Fruit fly (Drosophila melanogaster) whole organism, embryonic: ENCODE measurements around the gene CG11726.

ENCODE experiments used
- Abd-B ChIP-seq: fragments of 200-800 bp; sonication (Bioruptor generic); optimal IDR thresholded peaks from 2 replicates; lab custom pipeline; 2018; ENCODE audit warnings: missing biosample characterization, mild to moderate bottlenecking, missing genetic modification characterization, moderate library complexity
- B-H2 ChIP-seq: fragments of 200-800 bp; sonication (Bioruptor generic); optimal IDR thresholded peaks from 2 replicates; lab custom pipeline; 2018; ENCODE audit warnings: missing biosample characterization, mild to moderate bottlenecking, missing genetic modification characterization
- CG11696 ChIP-seq: fragments of 200-800 bp; sonication (Bioruptor generic); IDR thresholded peaks from 2 replicates; pipeline ENCODE4 v1.3.6; 2022; ENCODE audit warnings: missing biosample characterization, missing genetic modification characterization
- CG16779 ChIP-seq: fragments of 200-800 bp; sonication (Bioruptor generic); IDR thresholded peaks from 2 replicates; pipeline ENCODE4 v1.3.6; 2022; ENCODE audit warnings: missing biosample characterization, missing genetic modification characterization
- CG17359 ChIP-seq: fragments of 200-800 bp; sonication (Bioruptor generic); optimal IDR thresholded peaks from 3 replicates; lab custom pipeline; 2018; ENCODE audit warnings: missing biosample characterization, mild to moderate bottlenecking, missing genetic modification characterization, moderate library complexity
- CG18599 ChIP-seq: fragments of 200-800 bp; sonication (Bioruptor generic); optimal IDR thresholded peaks from 3 replicates; lab custom pipeline; 2017; ENCODE audit warnings: missing biosample characterization, missing genetic modification characterization, mild to moderate bottlenecking, moderate library complexity, missing genetic modification reagents
- CG31388 ChIP-seq: fragments of 200-800 bp; sonication (Bioruptor generic); optimal IDR thresholded peaks from 2 replicates; lab custom pipeline; 2016; ENCODE audit warnings: missing biosample characterization, missing genetic modification characterization
- CG31441 ChIP-seq: fragments of 200-800 bp; sonication (Bioruptor generic); IDR thresholded peaks from 2 replicates; pipeline ENCODE4 v1.3.6; 2022; ENCODE audit warnings: missing biosample characterization, missing genetic modification characterization
- CG3407 ChIP-seq: fragments of 200-800 bp; sonication (Bioruptor generic); optimal IDR thresholded peaks from 2 replicates; lab custom pipeline; 2018; ENCODE audit warnings: missing biosample characterization, mild to moderate bottlenecking, missing genetic modification characterization
- CG6272 ChIP-seq: fragments of 200-800 bp; sonication (Bioruptor generic); IDR thresholded peaks from 2 replicates; pipeline ENCODE4 v1.3.6; 2022; ENCODE audit warnings: missing biosample characterization, missing genetic modification characterization
- CG6791 ChIP-seq: fragments of 200-800 bp; sonication (Bioruptor generic); IDR thresholded peaks from 3 replicates; pipeline ENCODE4 v1.3.6; 2022; ENCODE audit warnings: missing biosample characterization, missing genetic modification characterization; ENCODE audit not compliant: partially characterized antibody
- CG7271 ChIP-seq: fragments of 200-800 bp; sonication (Bioruptor generic); optimal IDR thresholded peaks from 2 replicates; lab custom pipeline; 2018; ENCODE audit warnings: missing biosample characterization, mild to moderate bottlenecking, missing genetic modification characterization, moderate library complexity
- CG7928 ChIP-seq: fragments of 200-800 bp; sonication (Bioruptor generic); optimal IDR thresholded peaks from 2 replicates; lab custom pipeline; 2017; ENCODE audit warnings: missing biosample characterization, mild to moderate bottlenecking, missing genetic modification characterization
- CG7963 ChIP-seq: fragments of 200-800 bp; sonication (Bioruptor generic); IDR thresholded peaks from 3 replicates; pipeline ENCODE4 v1.3.6; 2022; ENCODE audit warnings: missing biosample characterization, missing genetic modification characterization; ENCODE audit not compliant: partially characterized antibody
- Camta ChIP-seq: fragments of 200-800 bp; sonication (Bioruptor generic); optimal IDR thresholded peaks from 2 replicates; lab custom pipeline; 2016; ENCODE audit warnings: missing biosample characterization, missing genetic modification characterization
- Drgx ChIP-seq: fragments of 200-800 bp; sonication (Bioruptor generic); IDR thresholded peaks from 2 replicates; pipeline ENCODE4 v1.3.6; 2022; ENCODE audit warnings: missing biosample characterization, missing genetic modification characterization
- HLHmδ ChIP-seq: fragments of 200-800 bp; sonication (Bioruptor generic); optimal IDR thresholded peaks from 2 replicates; lab custom pipeline; 2018; ENCODE audit warnings: missing biosample characterization, mild to moderate bottlenecking, missing genetic modification characterization, moderate library complexity
- Hr3 ChIP-seq: fragments of 200-800 bp; sonication (Bioruptor generic); optimal IDR thresholded peaks from 3 replicates; lab custom pipeline; 2016; ENCODE audit warnings: missing biosample characterization, missing genetic modification characterization
- Hsf ChIP-seq: fragments of 200-800 bp; sonication (Bioruptor generic); optimal IDR thresholded peaks from 3 replicates; lab custom pipeline; 2016; ENCODE audit warnings: missing biosample characterization, missing genetic modification characterization
- Jarid2 ChIP-seq: fragments of 200-800 bp; sonication (Bioruptor generic); optimal IDR thresholded peaks from 3 replicates; lab custom pipeline; 2017; ENCODE audit warnings: mild to moderate bottlenecking, missing biosample characterization, missing genetic modification reagents, missing genetic modification characterization
- Poxn ChIP-seq: fragments of 200-800 bp; sonication (Bioruptor generic); IDR thresholded peaks from 2 replicates; pipeline ENCODE4 v1.3.6; 2022; ENCODE audit warnings: missing biosample characterization, missing genetic modification characterization
- Ptx1 ChIP-seq: fragments of 200-800 bp; sonication (Bioruptor generic); IDR thresholded peaks from 2 replicates; pipeline ENCODE4 v1.3.6; 2022; ENCODE audit warnings: missing biosample characterization, missing genetic modification characterization
- Rx ChIP-seq: fragments of 200-800 bp; sonication (Bioruptor generic); IDR thresholded peaks from 2 replicates; pipeline ENCODE4 v1.3.6; 2022; ENCODE audit warnings: missing biosample characterization, missing genetic modification characterization
- Usf ChIP-seq: fragments of 200-800 bp; sonication (Bioruptor generic); optimal IDR thresholded peaks from 2 replicates; lab custom pipeline; 2017; ENCODE audit warnings: missing genotype, missing biosample characterization, missing genetic modification characterization
- ab ChIP-seq: fragments of 200-800 bp; sonication (Bioruptor generic); optimal IDR thresholded peaks from 2 replicates; lab custom pipeline; 2016; ENCODE audit warnings: missing biosample characterization, missing genetic modification characterization
- bcd ChIP-seq: fragments of 200-800 bp; sonication (Bioruptor generic); optimal IDR thresholded peaks from 2 replicates; lab custom pipeline; 2017; ENCODE audit warnings: missing biosample characterization, mild to moderate bottlenecking, missing genetic modification characterization
- cas ChIP-seq: fragments of 200-800 bp; sonication (Bioruptor generic); IDR thresholded peaks from 2 replicates; pipeline ENCODE4 v1.3.6; 2022; ENCODE audit warnings: missing biosample characterization, missing genetic modification characterization
- chm ChIP-seq: fragments of 200-800 bp; sonication (Bioruptor generic); IDR thresholded peaks from 2 replicates; pipeline ENCODE4 v1.3.6; 2022; ENCODE audit warnings: missing biosample characterization, missing genetic modification characterization
- emc ChIP-seq: fragments of 200-800 bp; sonication (Bioruptor generic); optimal IDR thresholded peaks from 2 replicates; lab custom pipeline; 2016; ENCODE audit warnings: missing biosample characterization, missing genetic modification characterization
- gem ChIP-seq: fragments of 200-800 bp; sonication (Bioruptor generic); optimal IDR thresholded peaks from 2 replicates; lab custom pipeline; 2019; ENCODE audit warnings: missing biosample characterization, mild to moderate bottlenecking, missing genetic modification characterization, moderate library complexity
- grau ChIP-seq: fragments of 200-800 bp; optimal IDR thresholded peaks from 3 replicates; lab custom pipeline; 2019; ENCODE audit warnings: missing biosample characterization, mild to moderate bottlenecking, missing genetic modification characterization, moderate library complexity
- her ChIP-seq: fragments of 200-800 bp; sonication (Bioruptor generic); optimal IDR thresholded peaks from 2 replicates; lab custom pipeline; 2016; ENCODE audit warnings: missing biosample characterization, missing genetic modification characterization
- lbe ChIP-seq: fragments of 200-800 bp; sonication (Bioruptor generic); optimal IDR thresholded peaks from 2 replicates; lab custom pipeline; 2016; ENCODE audit warnings: missing biosample characterization, mild to moderate bottlenecking, missing genetic modification characterization
- mld ChIP-seq: fragments of 200-800 bp; sonication (Bioruptor generic); IDR thresholded peaks from 3 replicates; pipeline ENCODE4 v1.3.6; 2022; ENCODE audit warnings: missing biosample characterization, missing genetic modification characterization; ENCODE audit not compliant: partially characterized antibody
- ranshi ChIP-seq: fragments of 200-800 bp; sonication (Bioruptor generic); IDR thresholded peaks from 2 replicates; pipeline ENCODE4 v1.3.6; 2022; ENCODE audit warnings: missing biosample characterization, missing genetic modification characterization
- sc ChIP-seq, 3 experiments: fragments of >200 bp in 2 of 3; fragments of 200-800 bp in 1 of 3; sonication (Bioruptor generic) in 1 of 3; optimal IDR thresholded peaks; 2 replicates in 2 of 3; 3 replicates in 1 of 3; lab custom pipeline; 2017; ENCODE audit warnings: mild to moderate bottlenecking in 1 of 3, missing biosample characterization in 1 of 3, missing genetic modification characterization in 1 of 3, missing genetic modification reagents in 1 of 3
- slp2 ChIP-seq: fragments of 200-800 bp; sonication (Bioruptor generic); optimal IDR thresholded peaks from 2 replicates; lab custom pipeline; 2016; ENCODE audit warnings: missing biosample characterization, missing genetic modification characterization
- sob ChIP-seq: fragments of 200-800 bp; sonication (Bioruptor generic); IDR thresholded peaks from 2 replicates; pipeline ENCODE4 v1.3.6; 2022; ENCODE audit warnings: missing biosample characterization, missing genetic modification characterization
- sr ChIP-seq: fragments of 200-800 bp; sonication (Bioruptor generic); IDR thresholded peaks from 3 replicates; pipeline ENCODE4 v1.3.6; 2022; ENCODE audit warnings: missing biosample characterization, missing genetic modification characterization
- tio ChIP-seq: fragments of 200-800 bp; sonication (Bioruptor generic); optimal IDR thresholded peaks from 2 replicates; lab custom pipeline; 2017; ENCODE audit warnings: missing biosample characterization, missing genetic modification characterization, inconsistent platforms

Gene CG11726

DNA sequence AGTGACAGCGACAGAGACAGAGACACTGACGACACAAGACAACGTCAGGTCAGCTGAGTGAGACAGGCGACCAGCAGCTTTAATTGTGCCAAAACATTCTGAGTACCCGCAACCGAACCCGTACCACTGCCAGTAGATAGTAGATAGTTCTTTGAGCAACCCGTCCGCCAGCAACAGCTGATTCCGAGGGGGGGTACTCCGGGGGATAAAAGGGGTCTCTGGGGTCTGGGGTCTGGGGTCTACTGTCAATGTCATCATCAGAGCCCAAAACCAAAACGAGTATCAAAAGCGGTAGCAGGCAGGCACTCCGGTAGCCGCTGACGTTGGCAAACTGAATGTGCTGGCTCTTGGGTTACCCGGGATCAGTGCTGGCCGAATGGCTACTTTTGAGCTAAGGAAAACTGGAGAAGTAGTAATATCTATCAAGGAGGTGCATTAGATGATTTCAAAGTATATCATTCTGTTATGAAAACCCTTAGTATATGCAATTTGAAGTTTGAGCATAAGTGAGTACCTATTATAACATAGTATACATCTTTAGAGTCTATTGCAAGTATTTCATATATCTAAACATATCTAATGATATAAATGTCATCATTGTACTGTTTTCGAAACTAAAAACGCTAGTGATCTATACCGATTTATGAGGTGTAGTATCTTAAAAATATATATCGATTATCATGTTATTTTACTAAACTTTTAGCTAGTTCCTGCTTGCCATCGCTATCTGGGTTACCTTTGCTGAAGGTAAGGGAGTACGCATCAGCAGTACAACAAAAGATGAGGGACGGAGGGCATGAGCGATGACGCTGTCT lies 13.2 kb upstream of the CG11726 start (continued):
- no peak for TF ChIP-seq Ptx1 (GFP tag; lab: Robert Waterston, UW)
- no peak for TF ChIP-seq tio
- TF ChIP-seq Drgx (GFP tag; lab: Robert Waterston, UW), result no peak
- no peak for TF ChIP-seq slp2 (GFP tag; lab: Kevin White, UChicago)
- TF ChIP-seq ranshi (GFP tag; lab: Robert Waterston, UW), result no peak
- no peak for TF ChIP-seq Rx (GFP tag; lab: Robert Waterston, UW)
- no peak for TF ChIP-seq CG16779 (GFP tag; lab: Robert Waterston, UW)
- no peak for TF ChIP-seq Camta (GFP tag; lab: Kevin White, UChicago)
- TF ChIP-seq emc, result no peak
- TF ChIP-seq sc (optimal IDR thresholded peaks at IDR 0.05; lab: Kevin White, UChicago), result no peak
- TF ChIP-seq sc (GFP tag; optimal IDR thresholded peaks at IDR 0.05; lab: Kevin White, UChicago), result no peak
- no peak for TF ChIP-seq HLHmδ (GFP tag; lab: Kevin White, UChicago)
- TF ChIP-seq CG7963 (GFP tag; lab: Robert Waterston, UW), result no peak
- TF ChIP-seq Usf, result no peak
- TF ChIP-seq CG31441, result no peak
- TF ChIP-seq CG7271 (tag; lab: Kevin White, UChicago), result no peak
- no peak for TF ChIP-seq bcd
- TF ChIP-seq CG17359 (tag; lab: Kevin White, UChicago), result no peak
- 0 out of 2 replicates have a peak, but pooled peaks have one; percentile 42 for TF ChIP-seq chm
- peak; percentile 32; the same call in 1 of the 2 replicates for TF ChIP-seq sob (GFP tag; lab: Robert Waterston, UW)
- TF ChIP-seq CG3407 (GFP tag; lab: Kevin White, UChicago), result no peak
- no peak for TF ChIP-seq CG11696 (GFP tag; lab: Robert Waterston, UW)
- TF ChIP-seq Hsf (GFP tag; lab: Kevin White, UChicago), result no peak
- TF ChIP-seq CG6791 (GFP tag; lab: Robert Waterston, UW), result no peak
- no peak for TF ChIP-seq CG6272 (GFP tag; lab: Robert Waterston, UW)
- TF ChIP-seq grau (tag; lab: Kevin White, UChicago), result no peak
- TF ChIP-seq Hr3 (GFP tag; lab: Kevin White, UChicago), result no peak
- TF ChIP-seq Abd-B, result no peak
- peak; percentile 1 for TF ChIP-seq gem (tag; lab: Kevin White, UChicago)
- no peak for TF ChIP-seq sr (GFP tag; lab: Robert Waterston, UW)
- TF ChIP-seq Poxn, result no peak
- TF ChIP-seq ab (GFP tag; lab: Kevin White, UChicago), result no peak
- no peak for TF ChIP-seq Jarid2
- no peak for TF ChIP-seq B-H2 (GFP tag; lab: Kevin White, UChicago)
- no peak for TF ChIP-seq CG7928 (GFP tag; lab: Kevin White, UChicago)
- no peak for TF ChIP-seq cas (GFP tag; lab: Robert Waterston, UW)
- no peak for TF ChIP-seq her (GFP tag; lab: Kevin White, UChicago)
- TF ChIP-seq CG18599, result no peak
- no peak for TF ChIP-seq lbe (GFP tag; lab: Kevin White, UChicago)
- TF ChIP-seq mld (GFP tag; lab: Robert Waterston, UW), result no peak
- TF ChIP-seq CG31388, result no peak
